Worm (Caenorhabditis elegans) whole organism, young adult: Measurements from ENCODE around the gene F59A7.7.

Source experiments
- B0019.2 ChIP-seq: fragments of 200-800 bp; sonication (Bioruptor generic); conservative IDR thresholded peaks from 2 replicates; pipeline ENCODE4 v1.3.6; 2022; ENCODE audit warnings: missing genetic modification reagents, missing genetic modification characterization, missing compliant biosample characterization
- F10E7.11 ChIP-seq: sonication (generic microtip); optimal IDR thresholded peaks from 2 replicates; lab custom pipeline; 2017; ENCODE audit warnings: mild to moderate bottlenecking, missing genetic modification characterization, moderate library complexity, missing compliant biosample characterization
- F22D6.2 ChIP-seq: sonication (generic microtip); optimal IDR thresholded peaks from 2 replicates; lab custom pipeline; 2016; ENCODE audit warnings: mild to moderate bottlenecking, missing genetic modification characterization, missing compliant biosample characterization
- F33H1.4 ChIP-seq: fragments of 200-800 bp; sonication (Bioruptor generic); IDR thresholded peaks from 2 replicates; pipeline ENCODE4 v1.3.6; 2022; ENCODE audit warnings: missing genetic modification reagents, missing genetic modification characterization, missing compliant biosample characterization
- F37B4.10 ChIP-seq: fragments of 200-800 bp; sonication (Bioruptor generic); IDR thresholded peaks from 2 replicates; pipeline ENCODE4 v1.3.6; 2022; ENCODE audit warnings: missing genetic modification characterization, missing compliant biosample characterization
- F57A8.1 ChIP-seq: fragments of 200-800 bp; sonication (Bioruptor generic); optimal IDR thresholded peaks from 2 replicates; lab custom pipeline; 2018; ENCODE audit warnings: mild to moderate bottlenecking, missing genetic modification characterization, moderate library complexity, missing compliant biosample characterization
- F57C9.4 ChIP-seq: sonication (generic microtip); optimal IDR thresholded peaks from 2 replicates; lab custom pipeline; 2017; ENCODE audit warnings: mild to moderate bottlenecking, missing genetic modification characterization, missing compliant biosample characterization
- T26A5.8 ChIP-seq: sonication (generic microtip); optimal IDR thresholded peaks from 2 replicates; lab custom pipeline; 2016; ENCODE audit warnings: missing genetic modification characterization, missing compliant biosample characterization
- Y53F4B.3 ChIP-seq: fragments of 200-800 bp; sonication (Bioruptor generic); IDR thresholded peaks from 2 replicates; pipeline ENCODE4 v1.3.6; 2022; ENCODE audit warnings: missing genetic modification reagents, missing genetic modification characterization, missing compliant biosample characterization
- Y67H2A.10 ChIP-seq: fragments of 200-800 bp; sonication (Bioruptor generic); conservative IDR thresholded peaks from 2 replicates; pipeline ENCODE4 v1.3.6; 2022; ENCODE audit warnings: missing genetic modification reagents, missing genetic modification characterization, missing compliant biosample characterization
- Y79H2A.3 ChIP-seq: fragments of 200-800 bp; sonication (Bioruptor generic); conservative IDR thresholded peaks from 2 replicates; pipeline ENCODE4 v1.3.6; 2022; ENCODE audit warnings: missing genetic modification reagents, missing genetic modification characterization, missing compliant biosample characterization
- ama-1 ChIP-seq, 3 experiments: fragments of 150-350 bp in 1 of 3; sonication (generic microtip) in 2 of 3; optimal IDR thresholded peaks; 2 replicates each; lab custom pipeline; 2014 to 2018; ENCODE audit warnings: missing biosample characterization in 2 of 3, missing genetic modification characterization in 2 of 3, missing genetic modification reagents in 2 of 3
- athp-1 ChIP-seq: sonication (generic microtip); optimal IDR thresholded peaks from 2 replicates; lab custom pipeline; 2017; ENCODE audit warnings: mild to moderate bottlenecking, missing genetic modification characterization, missing compliant biosample characterization
- attf-3 ChIP-seq: fragments of 200-800 bp; sonication (Bioruptor generic); conservative IDR thresholded peaks from 2 replicates; pipeline ENCODE4 v1.3.6; 2022; ENCODE audit warnings: missing genetic modification reagents, missing genetic modification characterization, missing compliant biosample characterization
- ceh-40 ChIP-seq: fragments of 200-800 bp; sonication (Bioruptor generic); IDR thresholded peaks from 2 replicates; pipeline ENCODE4 v1.3.6; 2022; ENCODE audit warnings: missing genetic modification characterization, missing compliant biosample characterization
- ceh-58 ChIP-seq: fragments of 200-800 bp; sonication (Bioruptor generic); IDR thresholded peaks from 2 replicates; pipeline ENCODE4 v1.3.6; 2022; ENCODE audit warnings: missing genetic modification characterization, missing compliant biosample characterization
- dox-1 ChIP-seq: fragments of 200-800 bp; sonication (Bioruptor generic); IDR thresholded peaks from 2 replicates; pipeline ENCODE4 v1.3.6; 2022; ENCODE audit warnings: missing genetic modification reagents, missing genetic modification characterization, missing compliant biosample characterization
- egrh-3 ChIP-seq: fragments of 200-800 bp; sonication (Bioruptor generic); IDR thresholded peaks from 2 replicates; pipeline ENCODE4 v1.3.6; 2022; ENCODE audit warnings: missing genetic modification reagents, missing genetic modification characterization, missing compliant biosample characterization
- hlh-26 ChIP-seq: fragments of 200-800 bp; sonication (Bioruptor generic); conservative IDR thresholded peaks from 2 replicates; pipeline ENCODE4 v1.3.6; 2022; ENCODE audit warnings: missing genetic modification reagents, missing genetic modification characterization, missing compliant biosample characterization
- hmg-1.2 ChIP-seq: fragments of 200-800 bp; sonication (Bioruptor generic); IDR thresholded peaks from 2 replicates; pipeline ENCODE4 v1.3.6; 2022; ENCODE audit warnings: missing genetic modification reagents, missing genetic modification characterization, missing compliant biosample characterization
- lag-1 ChIP-seq: fragments of 200-800 bp; sonication (Bioruptor generic); IDR thresholded peaks from 2 replicates; pipeline ENCODE4 v1.3.6; 2022; ENCODE audit warnings: missing genetic modification reagents, missing genetic modification characterization, missing compliant biosample characterization
- let-607 ChIP-seq, 2 experiments: fragments of 200-800 bp in 1 of 2; sonication (Bioruptor generic) in 1 of 2; sonication (generic microtip) in 1 of 2; optimal IDR thresholded peaks; 2 replicates each; lab custom pipeline; 2016 to 2018; ENCODE audit warnings: mild to moderate bottlenecking in 2 of 2, missing compliant biosample characterization in 2 of 2, missing genetic modification characterization in 2 of 2, moderate library complexity in 2 of 2, missing genotype in 1 of 2
- lin-26 ChIP-seq: fragments of 200-800 bp; sonication (Bioruptor generic); IDR thresholded peaks from 2 replicates; pipeline ENCODE4 v1.3.6; 2022; ENCODE audit warnings: missing genetic modification reagents, missing genetic modification characterization, missing compliant biosample characterization
- lin-35 ChIP-seq, 3 experiments: fragments of 150-350 bp in 2 of 3; sonication (generic microtip) in 1 of 3; optimal IDR thresholded peaks; 2 replicates each; lab custom pipeline; 2014 to 2018; ENCODE audit warnings: missing biosample characterization in 3 of 3, missing genetic modification characterization in 3 of 3, missing genetic modification reagents in 3 of 3
- lin-54 ChIP-seq: fragments of 200-800 bp; sonication (Bioruptor generic); optimal IDR thresholded peaks from 2 replicates; lab custom pipeline; 2018; ENCODE audit warnings: mild to moderate bottlenecking, missing genetic modification characterization, missing compliant biosample characterization
- lsy-27 ChIP-seq: sonication (generic microtip); optimal IDR thresholded peaks from 2 replicates; lab custom pipeline; 2017; ENCODE audit warnings: missing genetic modification characterization, mild to moderate bottlenecking, missing compliant biosample characterization, antibody characterized with exemption, missing genotype, borderline replicate concordance; ENCODE audit not compliant: insufficient read depth
- madf-3 ChIP-seq: fragments of 200-800 bp; sonication (Bioruptor generic); IDR thresholded peaks from 2 replicates; pipeline ENCODE4 v1.3.6; 2022; ENCODE audit warnings: missing genetic modification reagents, missing genetic modification characterization, missing compliant biosample characterization
- mel-28 ChIP-seq: sonication (generic microtip); optimal IDR thresholded peaks from 2 replicates; lab custom pipeline; 2016; ENCODE audit warnings: borderline replicate concordance, mild to moderate bottlenecking, missing genetic modification characterization, missing compliant biosample characterization
- nhr-80 ChIP-seq: sonication (generic microtip); optimal IDR thresholded peaks from 2 replicates; lab custom pipeline; 2016; ENCODE audit warnings: missing genetic modification characterization, missing compliant biosample characterization
- pha-4 ChIP-seq: fragments of 150-350 bp; sonication (generic microtip); optimal IDR thresholded peaks from 2 replicates; lab custom pipeline; 2014; ENCODE audit warnings: missing biosample characterization, missing genetic modification reagents, missing genetic modification characterization
- snpc-3.4 ChIP-seq: sonication (generic microtip); optimal IDR thresholded peaks from 2 replicates; lab custom pipeline; 2017; ENCODE audit warnings: missing genetic modification characterization, mild to moderate bottlenecking, missing compliant biosample characterization, antibody characterized with exemption, moderate library complexity, missing genotype, missing genetic modification reagents
- zfh-2 ChIP-seq: fragments of 200-800 bp; sonication (Bioruptor generic); conservative IDR thresholded peaks from 2 replicates; pipeline ENCODE4 v1.3.6; 2022; ENCODE audit warnings: missing genetic modification reagents, missing genetic modification characterization, missing compliant biosample characterization
- ztf-28 ChIP-seq: fragments of 200-800 bp; sonication (Bioruptor generic); IDR thresholded peaks from 2 replicates; pipeline ENCODE4 v1.3.6; 2022; ENCODE audit warnings: missing genetic modification reagents, missing genetic modification characterization, missing compliant biosample characterization

F59A7.7 gene

DNA sequence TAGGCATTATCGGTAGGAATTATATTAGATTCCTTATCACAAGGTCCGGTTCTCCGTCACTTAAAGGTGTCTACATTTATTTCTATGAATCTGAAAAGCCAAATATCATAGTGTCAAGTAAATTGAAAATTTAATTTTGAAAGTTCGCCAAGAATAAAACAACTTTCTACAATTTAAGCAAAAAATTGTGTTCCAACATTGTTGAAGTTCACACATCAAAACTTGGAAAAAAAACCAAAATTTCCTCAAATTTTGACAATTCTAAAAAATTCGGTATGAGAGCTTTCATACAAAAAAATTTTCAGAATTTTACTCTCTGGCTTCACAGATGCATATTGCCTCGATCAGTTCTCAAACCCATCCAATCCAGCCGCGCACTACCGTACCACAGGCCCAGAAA, at the start of gene F59A7.7:
Gene F59A7.7 (plus strand): TSS at position 301 of the 400 bp plus-strand sequence.
- TF ChIP-seq F10E7.11 (tag; lab: Kevin White, UChicago) (no peak), dox-1 (GFP tag; lab: Robert Waterston, UW) (no peak), B0019.2 (GFP tag; lab: Robert Waterston, UW) (no peak), F37B4.10 (GFP tag; lab: Robert Waterston, UW) (no peak), F57C9.4 (tag; lab: Kevin White, UChicago) (no peak), lag-1 (GFP tag; lab: Robert Waterston, UW) (no peak), egrh-3 (no peak), ceh-58 (GFP tag; lab: Robert Waterston, UW) (0 out of 2 replicates have a peak, but pooled peaks have one; percentile 23)

DNA sequence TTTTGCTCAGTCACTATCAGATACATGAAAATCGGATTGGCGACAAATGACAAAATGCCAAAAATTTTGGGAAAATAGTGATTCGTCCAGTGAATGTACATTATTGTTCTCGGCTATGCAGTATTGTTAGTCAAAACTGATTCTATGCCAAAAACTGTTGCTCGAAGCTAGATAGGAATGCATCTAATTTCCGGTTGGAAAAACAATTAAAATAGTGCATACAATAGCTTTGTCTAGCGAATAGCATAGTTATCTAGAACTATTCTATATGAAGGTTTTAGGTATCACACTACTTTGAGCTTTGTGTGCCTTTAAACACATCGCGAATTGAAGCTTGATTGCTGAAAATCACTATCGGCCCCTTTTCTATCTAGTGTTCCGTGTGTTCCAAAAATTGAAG, 47.1 kb upstream of the F59A7.7 start, which contains the start of gene srj-15:
Gene srj-15 (minus strand): TSS at position 101 of the 400 bp plus-strand sequence.
- TF ChIP-seq lin-26 (GFP tag; lab: Robert Waterston, UW) (no peak), Y53F4B.3 (GFP tag; lab: Robert Waterston, UW) (no peak), ceh-40 (GFP tag; lab: Robert Waterston, UW) (no peak), lin-35 (GFP tag; optimal IDR thresholded peaks at IDR 0.05; lab: Kevin White, UChicago) (no peak), pha-4 (tag; lab: Kevin White, UChicago) (no peak), ztf-28 (GFP tag; lab: Robert Waterston, UW) (no peak), hmg-1.2 (GFP tag; lab: Robert Waterston, UW) (no peak), snpc-3.4 (tag; lab: Kevin White, UChicago) (no peak), F57A8.1 (GFP tag; lab: Kevin White, UChicago) (no peak), attf-3 (GFP tag; lab: Robert Waterston, UW) (no peak), zfh-2 (GFP tag; lab: Robert Waterston, UW) (no peak), lsy-27 (tag; lab: Kevin White, UChicago) (no peak), Y79H2A.3 (no peak)
- TF ChIP-seq, all 124 proteins: peak for 0

DNA sequence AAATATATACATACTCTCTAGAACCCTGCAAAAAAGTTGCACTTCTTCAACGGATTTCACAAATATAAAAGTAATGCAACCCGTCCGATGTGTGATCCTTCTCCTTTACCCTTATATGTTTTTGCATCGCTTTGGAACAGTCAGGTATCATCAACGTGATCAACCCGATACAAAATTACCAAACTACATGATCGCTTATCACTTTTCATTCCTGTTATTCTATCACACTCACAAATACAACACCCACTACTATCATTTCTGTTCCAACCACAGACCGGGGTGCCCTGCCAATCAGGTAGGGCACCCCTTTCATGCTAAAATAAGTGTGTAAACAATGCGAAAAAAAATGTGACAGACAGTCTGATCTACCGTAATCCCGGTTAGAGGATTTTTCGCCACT, 44.9 kb upstream of the F59A7.7 start:
- TF ChIP-seq let-607 (tag; optimal IDR thresholded peaks at IDR 0.05; lab: Kevin White, UChicago) (no peak), F22D6.2 (tag; lab: Kevin White, UChicago) (peak; percentile 75), nhr-80 (tag; lab: Kevin White, UChicago) (peak; percentile 33), athp-1 (tag; lab: Kevin White, UChicago) (no peak)

DNA sequence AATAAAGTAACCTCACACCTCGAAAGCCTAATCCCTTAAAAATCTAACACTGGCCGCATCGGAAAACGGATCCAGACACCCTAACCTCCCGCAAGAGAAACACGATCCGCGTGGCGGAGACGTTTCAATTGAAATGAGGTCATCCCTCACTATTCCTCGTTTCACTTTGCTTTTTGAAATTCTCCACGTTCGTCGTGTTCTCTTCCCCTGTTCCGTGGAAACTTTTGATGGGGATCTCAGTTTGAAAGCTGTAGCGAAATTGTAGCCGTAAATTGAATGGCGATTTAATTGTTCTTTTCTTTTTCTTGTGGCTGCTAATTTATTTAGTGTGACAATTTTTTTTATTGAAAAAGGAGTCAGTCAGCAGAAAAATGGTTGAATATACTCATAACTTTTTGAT, 43.1 kb upstream of the F59A7.7 start:
- TF ChIP-seq lin-54 (no peak), T26A5.8 (tag; lab: Kevin White, UChicago) (no peak), hlh-26 (GFP tag; lab: Robert Waterston, UW) (no peak), F33H1.4 (GFP tag; lab: Robert Waterston, UW) (no peak), madf-3 (no peak), Y67H2A.10 (GFP tag; lab: Robert Waterston, UW) (no peak), mel-28 (tag; lab: Kevin White, UChicago) (no peak), ama-1 (optimal IDR thresholded peaks at IDR 0.05; lab: Kevin White, UChicago) (no peak), ama-1 (GFP tag; optimal IDR thresholded peaks at IDR 0.05; lab: Kevin White, UChicago) (no peak), pha-4 (tag; lab: Kevin White, UChicago) (no peak)
